Worm (Caenorhabditis elegans): Measurements from ENCODE around the gene rheb-1.
"Not testable (repeated sequence)": the region's sequence is repeated elsewhere in the genome, so short reads cannot be mapped to it uniquely, and the experiment has no call there.

rheb-1 gene

ce11 chrIII:9408304-9408703 is 47.5 kb downstream of the rheb-1 start:
- TF ChIP-seq Y79H2A.3 (GFP tag; conservative IDR thresholded peaks at IDR 0.05) (peak; percentile 85), attf-6 (GFP tag; IDR thresholded peaks at IDR 0.05) (peak; percentile 82), tbp1 (GFP tag; optimal IDR thresholded peaks at IDR 0.05) (peak; percentile 77), dox-1 (GFP tag; IDR thresholded peaks at IDR 0.05) (peak; percentile 95), unc-130 (GFP tag; optimal IDR thresholded peaks at IDR 0.05) (peak; percentile 50), bed-2 (GFP tag; IDR thresholded peaks at IDR 0.05) (peak; percentile 90), F49E8.2 (tag; optimal IDR thresholded peaks at IDR 0.05; ENCODE audit: insufficient read depth) (peak; percentile 32), hmg-1.2 (GFP tag; IDR thresholded peaks at IDR 0.05) (peak; percentile 94), Y67H2A.10 (GFP tag; conservative IDR thresholded peaks at IDR 0.05) (peak; percentile 78), efl-1 (GFP tag; optimal IDR thresholded peaks at IDR 0.05) (peak; percentile 53), D2030.7 (GFP tag; IDR thresholded peaks at IDR 0.05) (peak; percentile 99), C17E4.6 (GFP tag; IDR thresholded peaks at IDR 0.05) (peak; percentile 89), aptf-2 (GFP tag; conservative IDR thresholded peaks at IDR 0.05) (peak; percentile 90), ceh-100 (GFP tag; IDR thresholded peaks at IDR 0.05) (peak; percentile 97), lsl-1 (GFP tag; optimal IDR thresholded peaks at IDR 0.05) (peak; percentile 74), lin-26 (GFP tag; IDR thresholded peaks at IDR 0.05) (peak; percentile 95), ztf-25 (GFP tag; IDR thresholded peaks at IDR 0.05) (peak; percentile 98), aptf-3 (GFP tag; IDR thresholded peaks at IDR 0.05) (peak; percentile 60; the same call in 1 of the 2 replicates), zfh-2 (GFP tag; conservative IDR thresholded peaks at IDR 0.05) (0 out of 2 replicates have a peak, but pooled peaks have one; percentile 11), egl-44 (GFP tag; IDR thresholded peaks at IDR 0.05) (peak; percentile 40; the same call in 1 of the 2 replicates), madf-8 (GFP tag; conservative IDR thresholded peaks at IDR 0.05) (peak; percentile 89), attf-3 (GFP tag; conservative IDR thresholded peaks at IDR 0.05) (peak; percentile 87), pbrm-1 (GFP tag; IDR thresholded peaks at IDR 0.05) (peak; percentile 98), B0019.2 (GFP tag; conservative IDR thresholded peaks at IDR 0.05) (peak; percentile 97), hsf-1 (GFP tag; IDR thresholded peaks at IDR 0.05) (peak; percentile 84), Y53F4B.3 (GFP tag; IDR thresholded peaks at IDR 0.05) (peak; percentile 91), ztf-18 (tag; optimal IDR thresholded peaks at IDR 0.05) (peak; percentile 73), madf-6 (GFP tag; IDR thresholded peaks at IDR 0.05) (peak; percentile 92), xnd-1 (tag; optimal IDR thresholded peaks at IDR 0.05) (peak; percentile 44), Y95B8A.8 (GFP tag; IDR thresholded peaks at IDR 0.05) (peak; percentile 95), lir-1 (GFP tag; conservative IDR thresholded peaks at IDR 0.05) (peak; percentile 67; the same call in 1 of the 2 replicates), mcd-1 (GFP tag; IDR thresholded peaks at IDR 0.05) (peak; percentile 97), egrh-3 (GFP tag; IDR thresholded peaks at IDR 0.05) (peak; percentile 88), madf-3 (GFP tag; IDR thresholded peaks at IDR 0.05) (peak; percentile 84), cebp-1 (GFP tag; IDR thresholded peaks at IDR 0.05) (peak; percentile 74), F37B4.10 (GFP tag; IDR thresholded peaks at IDR 0.05) (0 out of 2 replicates have a peak, but pooled peaks have one; percentile 62), snpc-4 (GFP tag; optimal IDR thresholded peaks at IDR 0.05) (peak; percentile 90), snpc-4 (tag; optimal IDR thresholded peaks at IDR 0.05) (peak; percentile 89 to 98 (median 94)), rpc-1 (tag; optimal IDR thresholded peaks at IDR 0.05) (peak; percentile 13), snpc-1.1 (tag; optimal IDR thresholded peaks at IDR 0.05; ENCODE audit: insufficient read depth) (peak; percentile 91), ztf-28 (GFP tag; IDR thresholded peaks at IDR 0.05) (peak; percentile 98), let-526 (GFP tag; IDR thresholded peaks at IDR 0.05) (peak; percentile 38; the same call in 1 of the 2 replicates), snpc-3.4 (tag; optimal IDR thresholded peaks at IDR 0.05) (peak; percentile 84), tlf-1 (GFP tag; optimal IDR thresholded peaks at IDR 0.05) (peak; percentile 52), F33H1.4 (GFP tag; IDR thresholded peaks at IDR 0.05) (peak; percentile 80), ceh-91 (GFP tag; IDR thresholded peaks at IDR 0.05) (peak; percentile 97)
- TF ChIP-seq cebp-1 (tag; optimal IDR thresholded peaks at IDR 0.05); rpc-1 (optimal IDR thresholded peaks at IDR 0.05): not testable (repeated sequence)
